Worm (Caenorhabditis elegans): ENCODE results near the gene F19C6.5.

F19C6.5 gene

DNA sequence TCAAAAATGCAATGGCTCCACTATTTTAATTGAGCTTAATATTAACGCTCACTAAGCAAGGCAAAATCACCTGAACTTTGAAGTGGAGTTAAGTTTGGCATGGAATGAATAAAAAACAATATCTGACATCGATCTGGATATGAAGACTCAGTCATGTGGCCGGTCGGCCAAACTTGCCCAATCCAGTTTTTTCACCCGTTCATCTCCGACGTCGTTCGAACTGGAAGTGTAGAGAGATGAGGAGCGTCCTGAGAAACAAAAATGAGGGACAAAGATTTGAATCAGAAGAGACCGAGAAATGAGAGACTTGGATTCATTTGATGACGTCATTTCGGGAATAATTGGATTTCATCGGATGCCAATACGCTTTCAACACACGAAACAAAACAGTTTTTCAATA, 46.6 kb downstream of the F19C6.5 start:
- no peak for TF ChIP-seq rnt-1 (tag; optimal IDR thresholded peaks at IDR 0.05)
- TF ChIP-seq ceh-9 (tag; optimal IDR thresholded peaks at IDR 0.05): no peak
- no peak for TF ChIP-seq ztf-16 (tag; optimal IDR thresholded peaks at IDR 0.05)
- TF ChIP-seq fkh-6 (tag; optimal IDR thresholded peaks at IDR 0.05): no peak
- TF ChIP-seq madf-2 (tag; optimal IDR thresholded peaks at IDR 0.05): no peak
- TF ChIP-seq ets-4 (tag; optimal IDR thresholded peaks at IDR 0.05): no peak
- no peak for TF ChIP-seq pros-1 (tag; optimal IDR thresholded peaks at IDR 0.05)
- TF ChIP-seq ceh-14 (tag; optimal IDR thresholded peaks at IDR 0.05): no peak
- no peak for TF ChIP-seq pag-3 (tag; optimal IDR thresholded peaks at IDR 0.05; ENCODE audit: borderline replicate concordance)
- TF ChIP-seq ceh-48 (tag; optimal IDR thresholded peaks at IDR 0.05): no peak
- no peak for TF ChIP-seq unc-3 (GFP tag; conservative IDR thresholded peaks at IDR 0.05)
- no peak for TF ChIP-seq unc-3 (tag; optimal IDR thresholded peaks at IDR 0.05)
- TF ChIP-seq tbx-2 (tag; optimal IDR thresholded peaks at IDR 0.05): no peak
- TF ChIP-seq syd-9 (tag; optimal IDR thresholded peaks at IDR 0.05): no peak
- no peak for TF ChIP-seq ahr-1 (tag; optimal IDR thresholded peaks at IDR 0.05)
- no peak for TF ChIP-seq unc-86 (tag; optimal IDR thresholded peaks at IDR 0.05)
- no peak for TF ChIP-seq K02D7.2 (tag; optimal IDR thresholded peaks at IDR 0.05)
- no peak for TF ChIP-seq pqm-1 (tag; optimal IDR thresholded peaks at IDR 0.05)
- no peak for TF ChIP-seq pha-4 (tag; optimal IDR thresholded peaks at IDR 0.05)
- TF ChIP-seq nhr-11 (tag; optimal IDR thresholded peaks at IDR 0.05): no peak
- TF ChIP-seq sdc-2 (tag; optimal IDR thresholded peaks at IDR 0.05): no peak

DNA sequence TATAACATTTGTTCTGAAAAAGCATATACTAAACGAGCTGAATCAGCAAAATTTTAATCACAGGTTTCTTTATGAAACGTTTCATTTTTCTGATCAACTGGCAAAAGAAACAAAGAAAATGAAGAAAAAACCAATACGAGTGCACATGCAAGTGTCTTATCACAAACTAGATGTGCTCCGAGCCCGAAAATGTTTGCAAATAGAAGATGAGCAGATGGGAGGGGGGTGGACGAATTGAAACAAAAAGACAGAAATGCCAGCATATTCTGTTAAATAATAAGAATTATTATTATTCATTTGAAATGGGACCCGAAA, 50.8 kb downstream of the F19C6.5 start:
- TF ChIP-seq hlh-6 (tag; optimal IDR thresholded peaks at IDR 0.05) (no peak), ceh-19 (GFP tag; optimal IDR thresholded peaks at IDR 0.05) (no peak), C08G9.2 (tag; optimal IDR thresholded peaks at IDR 0.05) (no peak), sdc-2 (tag; optimal IDR thresholded peaks at IDR 0.05) (no peak), unc-86 (tag; optimal IDR thresholded peaks at IDR 0.05) (no peak), ets-4 (tag; optimal IDR thresholded peaks at IDR 0.05) (no peak), syd-9 (tag; optimal IDR thresholded peaks at IDR 0.05) (no peak), fkh-10 (GFP tag; optimal IDR thresholded peaks at IDR 0.05) (no peak), rnt-1 (tag; optimal IDR thresholded peaks at IDR 0.05) (no peak), lin-11 (tag; optimal IDR thresholded peaks at IDR 0.05) (no peak), ceh-22 (tag; optimal IDR thresholded peaks at IDR 0.05) (no peak), odd-2 (tag; optimal IDR thresholded peaks at IDR 0.05) (no peak), Y22D7AL.16 (tag; optimal IDR thresholded peaks at IDR 0.05) (no peak), fax-1 (tag; optimal IDR thresholded peaks at IDR 0.05) (no peak), zip-5 (tag; optimal IDR thresholded peaks at IDR 0.05) (no peak), sox-2 (GFP tag; IDR thresholded peaks at IDR 0.05) (no peak), dmd-4 (tag; optimal IDR thresholded peaks at IDR 0.05; ENCODE audit: borderline replicate concordance) (no peak), pqm-1 (tag; optimal IDR thresholded peaks at IDR 0.05) (no peak), ceh-14 (tag; optimal IDR thresholded peaks at IDR 0.05) (no peak)

DNA sequence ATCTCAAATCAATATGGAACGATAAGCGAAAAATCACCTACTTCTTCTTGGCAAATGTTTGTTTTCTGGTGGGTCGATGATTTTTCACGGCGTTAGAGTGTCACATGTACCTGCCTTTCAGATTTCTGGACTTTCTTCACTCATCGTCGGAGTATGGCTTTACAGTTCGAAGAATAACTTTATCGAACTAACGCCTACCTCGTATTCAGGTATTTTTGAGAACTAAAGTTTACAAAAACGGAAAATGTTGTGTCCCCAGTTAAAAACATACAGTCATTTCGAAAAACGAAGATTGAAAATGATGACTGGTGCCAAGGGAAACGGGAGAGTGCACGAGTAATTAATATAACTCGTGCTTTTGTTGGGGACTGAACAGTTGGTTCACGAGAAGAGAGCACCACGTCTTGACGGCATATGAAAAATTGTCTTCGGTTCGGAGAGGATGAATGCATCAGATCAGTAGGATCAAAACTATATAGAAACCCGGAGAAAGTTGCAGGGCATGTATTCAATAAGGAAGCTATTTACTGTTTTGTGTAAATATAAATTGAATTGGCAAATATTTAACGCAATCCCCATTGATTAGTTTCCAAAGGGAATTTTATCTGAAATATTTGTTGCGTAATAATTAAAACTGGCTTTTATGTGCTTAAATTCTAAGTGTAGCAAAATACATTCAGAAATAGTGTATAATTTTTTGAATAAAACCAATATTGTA, 51.3 kb downstream of the F19C6.5 start:
- no peak for TF ChIP-seq C38D4.7 (GFP tag; optimal IDR thresholded peaks at IDR 0.05)
- no peak for TF ChIP-seq hlh-8 (tag; optimal IDR thresholded peaks at IDR 0.05)
- peak; percentile 5 for TF ChIP-seq unc-55 (GFP tag; optimal IDR thresholded peaks at IDR 0.05)
- no peak for TF ChIP-seq pha-2 (tag; optimal IDR thresholded peaks at IDR 0.05)
